Worm (Caenorhabditis elegans): ENCODE data around the gene nhr-236.

The nhr-236 gene

DNA sequence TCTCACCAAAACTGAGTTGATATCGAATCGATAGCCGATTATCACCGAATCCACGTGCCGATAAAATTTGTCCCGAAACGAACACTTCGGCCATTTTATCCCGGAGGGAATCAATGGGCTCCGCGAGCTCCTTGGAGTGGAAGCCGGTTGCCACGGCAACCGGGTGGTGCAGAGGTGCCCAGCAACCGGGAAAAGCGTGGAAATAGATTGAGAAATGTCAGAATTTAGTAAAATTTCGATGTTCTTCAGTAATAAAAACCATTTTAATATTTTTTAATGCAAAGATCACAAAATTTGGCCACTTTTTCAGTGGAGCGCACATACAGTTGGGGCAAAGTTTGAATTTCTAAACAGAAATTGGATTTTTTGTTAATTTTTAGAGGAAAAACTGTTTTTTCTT lies 23.0 kb downstream of the nhr-236 start, which contains the start of gene mksr-2:
TSS of gene mksr-2 (minus strand) at position 101 of the 400 bp plus-strand sequence.
- TF ChIP-seq dve-1 (tag; optimal IDR thresholded peaks at IDR 0.05; ENCODE audit: insufficient read depth): no peak
- TF ChIP-seq dmd-8 (GFP tag; IDR thresholded peaks at IDR 0.05): no peak
- no peak for TF ChIP-seq mxl-3 (GFP tag; optimal IDR thresholded peaks at IDR 0.05)
- no peak for TF ChIP-seq mdt-29 (GFP tag; IDR thresholded peaks at IDR 0.05)
- TF ChIP-seq zfp-2 (tag; optimal IDR thresholded peaks at IDR 0.05): no peak
- TF ChIP-seq lin-29 (GFP tag; IDR thresholded peaks at IDR 0.05): no peak
- no peak for TF ChIP-seq mdl-1 (tag; optimal IDR thresholded peaks at IDR 0.05)
- no peak for TF ChIP-seq nhr-42 (GFP tag; IDR thresholded peaks at IDR 0.05)
- TF ChIP-seq daf-12 (tag; optimal IDR thresholded peaks at IDR 0.05): no peak
- no peak for TF ChIP-seq ceh-28 (tag; optimal IDR thresholded peaks at IDR 0.05)
- no peak for TF ChIP-seq attf-4 (tag; optimal IDR thresholded peaks at IDR 0.05)
- no peak for TF ChIP-seq jun-1 (tag; optimal IDR thresholded peaks at IDR 0.05)
- no peak for TF ChIP-seq F44E2.7 (GFP tag; IDR thresholded peaks at IDR 0.05)
- no peak for TF ChIP-seq vab-7 (GFP tag; IDR thresholded peaks at IDR 0.05)
- no peak for TF ChIP-seq spr-1 (tag; optimal IDR thresholded peaks at IDR 0.05)
- no peak for TF ChIP-seq ceh-62 (tag; optimal IDR thresholded peaks at IDR 0.05)
- no peak for TF ChIP-seq ama-1 (optimal IDR thresholded peaks at IDR 0.05)
- no peak for TF ChIP-seq nhr-10 (tag; optimal IDR thresholded peaks at IDR 0.05)
- no peak for TF ChIP-seq ceh-20 (GFP tag; IDR thresholded peaks at IDR 0.05)

- TF ChIP-seq Y75B8A.6 (GFP tag; IDR thresholded peaks at IDR 0.05): no peak
- TF ChIP-seq mdl-1 (tag; optimal IDR thresholded peaks at IDR 0.05): no peak
- no peak for TF ChIP-seq nhr-28 (tag; optimal IDR thresholded peaks at IDR 0.05)
- TF ChIP-seq pha-4 (GFP tag; IDR thresholded peaks at IDR 0.05): no peak
- TF ChIP-seq pha-4 (tag; optimal IDR thresholded peaks at IDR 0.05): no peak
- no peak for TF ChIP-seq ceh-44 (GFP tag; IDR thresholded peaks at IDR 0.05)
- no peak for TF ChIP-seq lin-1 (GFP tag; IDR thresholded peaks at IDR 0.05)
- TF ChIP-seq arid-1 (GFP tag; conservative IDR thresholded peaks at IDR 0.05): no peak
- TF ChIP-seq hif-1 (tag; optimal IDR thresholded peaks at IDR 0.05): no peak
- TF ChIP-seq Y48G9A.11 (GFP tag; IDR thresholded peaks at IDR 0.05): no peak
- TF ChIP-seq hlh-30 (tag; optimal IDR thresholded peaks at IDR 0.05; ENCODE audit: insufficient read depth): no peak
- TF ChIP-seq lsy-2 (tag; optimal IDR thresholded peaks at IDR 0.05): no peak
- TF ChIP-seq zag-1 (tag; optimal IDR thresholded peaks at IDR 0.05): no peak
- TF ChIP-seq tag-97 (GFP tag; IDR thresholded peaks at IDR 0.05): no peak
- TF ChIP-seq nhr-111 (GFP tag; optimal IDR thresholded peaks at IDR 0.05): no peak
- TF ChIP-seq ceh-32 (tag; optimal IDR thresholded peaks at IDR 0.05; ENCODE audit: poor library complexity): no peak
Measured at ce11 chrIV:2300186-2300585, 29.3 kb downstream of the nhr-236 start, which contains the start of gene lin-1. TSS of gene lin-1 (minus strand) at chrIV:2300286.

ce11 chrIV:2298388-2298787 lies 31.1 kb downstream of the nhr-236 start:
- TF ChIP-seq hlh-30 (tag; optimal IDR thresholded peaks at IDR 0.05; ENCODE audit: insufficient read depth): no peak
- no peak for TF ChIP-seq aly-2 (tag; optimal IDR thresholded peaks at IDR 0.05)
- no peak for TF ChIP-seq mep-1 (tag; optimal IDR thresholded peaks at IDR 0.05)
- no peak for TF ChIP-seq fkh-10 (GFP tag; optimal IDR thresholded peaks at IDR 0.05)
- no peak for TF ChIP-seq jun-1 (tag; optimal IDR thresholded peaks at IDR 0.05)
- no peak for TF ChIP-seq spr-3 (GFP tag; optimal IDR thresholded peaks at IDR 0.05)
- no peak for TF ChIP-seq ceh-82 (tag; optimal IDR thresholded peaks at IDR 0.05)
- no peak for TF ChIP-seq Y75B8A.6 (GFP tag; IDR thresholded peaks at IDR 0.05)
- no peak for TF ChIP-seq tra-1 (GFP tag; IDR thresholded peaks at IDR 0.05)
- no peak for TF ChIP-seq zip-11 (GFP tag; IDR thresholded peaks at IDR 0.05)
- no peak for TF ChIP-seq dmd-8 (GFP tag; IDR thresholded peaks at IDR 0.05)
- TF ChIP-seq ZK337.2 (GFP tag; IDR thresholded peaks at IDR 0.05): no peak
- no peak for TF ChIP-seq gei-8 (GFP tag; optimal IDR thresholded peaks at IDR 0.05)
- TF ChIP-seq daf-19 (GFP tag; conservative IDR thresholded peaks at IDR 0.05): no peak
- no peak for TF ChIP-seq lin-13 (GFP tag; optimal IDR thresholded peaks at IDR 0.05)

All from whole organism, L4 larva.